Worm (Caenorhabditis elegans): Measurements from ENCODE around the gene dre-1.
A peak's percentile ranks its signal among the peaks of the same experiment; 100 is the strongest.

dre-1 gene

ce11 chrV:6559585-6559984, 13.3 kb upstream of the dre-1 start:
- TF ChIP-seq ztf-29 (GFP tag; IDR thresholded peaks at IDR 0.05) (0 out of 2 replicates have a peak, but pooled peaks have one; percentile 12), med-1 (GFP tag; optimal IDR thresholded peaks at IDR 0.05; ENCODE audit: insufficient read depth) (no peak), ref-1 (GFP tag; conservative IDR thresholded peaks at IDR 0.05) (no peak)

DNA sequence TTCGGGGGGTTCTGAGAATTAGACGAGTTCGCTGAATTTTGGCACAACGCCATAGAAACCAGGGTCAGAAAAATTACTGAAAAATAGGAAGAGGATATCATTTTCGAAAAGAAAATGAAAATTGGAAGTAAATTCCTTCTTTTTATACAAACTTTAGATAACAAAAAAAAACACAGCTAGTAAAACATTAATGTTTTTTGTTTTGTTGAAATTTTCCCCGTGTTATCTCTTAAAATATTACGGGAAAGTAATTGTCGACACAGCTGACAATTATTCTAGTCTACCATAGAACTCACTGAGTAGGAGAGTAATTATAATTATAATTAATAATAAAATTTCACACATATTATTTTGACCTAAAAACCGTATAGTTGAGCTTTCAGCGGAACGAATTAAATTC, 12.8 kb upstream of the dre-1 start, which contains the start of gene spp-26:
spp-26 (minus strand) TSS at position 101 of the 400 bp plus-strand sequence.
- TF ChIP-seq med-1 (GFP tag; optimal IDR thresholded peaks at IDR 0.05; ENCODE audit: insufficient read depth) (no peak), tab-1 (GFP tag; IDR thresholded peaks at IDR 0.05) (no peak), flt-1 (GFP tag; IDR thresholded peaks at IDR 0.05) (no peak), cog-1 (tag; optimal IDR thresholded peaks at IDR 0.05) (no peak), ztf-29 (GFP tag; IDR thresholded peaks at IDR 0.05) (no peak)

DNA sequence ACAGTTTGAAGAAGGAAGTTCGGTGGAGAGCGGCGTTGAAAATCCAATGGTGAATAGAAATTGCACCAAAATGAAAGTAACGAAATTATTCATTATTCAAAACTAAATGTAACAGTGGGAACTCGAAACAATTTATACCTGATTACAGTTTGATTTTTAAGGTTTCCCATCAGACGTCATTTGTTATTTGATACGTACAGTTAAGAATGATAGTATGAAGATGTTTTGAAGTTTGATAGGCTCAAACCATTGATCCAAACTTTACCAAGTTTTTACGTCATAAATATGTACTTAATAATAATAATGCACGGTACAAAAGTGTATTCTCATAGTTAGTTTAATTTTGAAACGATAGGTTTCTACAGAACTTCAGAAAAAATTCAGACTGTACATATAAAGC, 11.8 kb upstream of the dre-1 start, which contains the start of gene spp-20:
spp-20 (minus strand) TSS at position 101 of the 400 bp plus-strand sequence.
- TF ChIP-seq T22C8.4 (GFP tag; IDR thresholded peaks at IDR 0.05) (no peak), klf-2 (GFP tag; conservative IDR thresholded peaks at IDR 0.05) (no peak), flt-1 (GFP tag; IDR thresholded peaks at IDR 0.05) (no peak), ref-1 (GFP tag; conservative IDR thresholded peaks at IDR 0.05) (no peak), tab-1 (GFP tag; IDR thresholded peaks at IDR 0.05) (no peak), ztf-23 (GFP tag; IDR thresholded peaks at IDR 0.05) (no peak), cog-1 (tag; optimal IDR thresholded peaks at IDR 0.05) (no peak), ztf-29 (GFP tag; IDR thresholded peaks at IDR 0.05) (no peak), med-1 (GFP tag; optimal IDR thresholded peaks at IDR 0.05; ENCODE audit: insufficient read depth) (no peak)

DNA sequence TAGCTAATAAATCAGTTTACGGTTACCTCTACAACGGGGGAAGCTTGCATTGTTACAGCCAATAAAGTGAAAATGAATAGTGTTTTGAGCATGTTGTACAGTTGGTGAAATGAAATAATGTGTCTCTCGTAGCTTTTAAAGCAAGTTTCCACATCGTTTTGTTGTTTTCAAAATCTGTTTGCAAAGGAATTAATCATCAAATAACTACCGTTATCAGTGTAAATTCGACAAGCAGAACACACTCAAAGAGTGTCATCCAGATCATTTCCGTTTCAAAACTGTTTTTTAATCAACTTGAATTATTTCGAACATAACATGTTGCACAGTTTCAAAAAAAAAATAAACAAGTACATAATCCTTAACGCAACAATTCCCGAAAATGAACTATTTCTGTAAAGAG, 10.7 kb upstream of the dre-1 start, which contains the start of gene spp-27:
spp-27 (minus strand) TSS at position 101 of the 400 bp plus-strand sequence.
- TF ChIP-seq flt-1 (GFP tag; IDR thresholded peaks at IDR 0.05) (no peak), klf-2 (GFP tag; conservative IDR thresholded peaks at IDR 0.05) (no peak), ztf-23 (GFP tag; IDR thresholded peaks at IDR 0.05) (no peak), tab-1 (GFP tag; IDR thresholded peaks at IDR 0.05) (no peak), med-1 (GFP tag; optimal IDR thresholded peaks at IDR 0.05; ENCODE audit: insufficient read depth) (no peak), cog-1 (tag; optimal IDR thresholded peaks at IDR 0.05) (no peak), ztf-29 (GFP tag; IDR thresholded peaks at IDR 0.05) (no peak), T22C8.4 (GFP tag; IDR thresholded peaks at IDR 0.05) (no peak), ref-1 (GFP tag; conservative IDR thresholded peaks at IDR 0.05) (no peak)

- TF ChIP-seq cog-1 (tag; optimal IDR thresholded peaks at IDR 0.05) (no peak), ztf-29 (GFP tag; IDR thresholded peaks at IDR 0.05) (no peak), klf-2 (GFP tag; conservative IDR thresholded peaks at IDR 0.05) (no peak)
Observed at ce11 chrV:6554308-6554707, 8.0 kb upstream of the dre-1 start, which contains the start of gene K04A8.19. TSS of gene K04A8.19 (minus strand) at chrV:6554408.

- peak; percentile 51; the same call in 1 of the 2 replicates for TF ChIP-seq ref-1 (GFP tag; conservative IDR thresholded peaks at IDR 0.05)
- no peak for TF ChIP-seq ztf-29 (GFP tag; IDR thresholded peaks at IDR 0.05)
- TF ChIP-seq klf-2 (GFP tag; conservative IDR thresholded peaks at IDR 0.05), result no peak
- peak; percentile 60; the same call in 1 of the 2 replicates for TF ChIP-seq flt-1 (GFP tag; IDR thresholded peaks at IDR 0.05)
- TF ChIP-seq cog-1 (tag; optimal IDR thresholded peaks at IDR 0.05), result no peak
- TF ChIP-seq ztf-23 (GFP tag; IDR thresholded peaks at IDR 0.05), result no peak
- TF ChIP-seq tab-1 (GFP tag; IDR thresholded peaks at IDR 0.05), result 0 out of 2 replicates have a peak, but pooled peaks have one; percentile 57
- TF ChIP-seq T22C8.4 (GFP tag; IDR thresholded peaks at IDR 0.05), result no peak; the same call in 1 of the 2 replicates
Observed at ce11 chrV:6551707-6552390, 5.5 kb upstream of the dre-1 start, which contains the start of gene twk-10. TSS of gene twk-10 (plus strand) at chrV:6552340.

ce11 chrV:6549871-6550270, 3.6 kb upstream of the dre-1 start, which contains the start of gene lipl-4:
TSS of gene lipl-4 (plus strand) at chrV:6550171.
- TF ChIP-seq cog-1 (tag; optimal IDR thresholded peaks at IDR 0.05) (no peak), ref-1 (GFP tag; conservative IDR thresholded peaks at IDR 0.05) (no peak), T22C8.4 (GFP tag; IDR thresholded peaks at IDR 0.05) (no peak), flt-1 (GFP tag; IDR thresholded peaks at IDR 0.05) (no peak), ztf-29 (GFP tag; IDR thresholded peaks at IDR 0.05) (no peak), tab-1 (GFP tag; IDR thresholded peaks at IDR 0.05) (no peak), klf-2 (GFP tag; conservative IDR thresholded peaks at IDR 0.05) (no peak), ztf-23 (GFP tag; IDR thresholded peaks at IDR 0.05) (no peak), med-1 (GFP tag; optimal IDR thresholded peaks at IDR 0.05; ENCODE audit: insufficient read depth) (no peak)

DNA sequence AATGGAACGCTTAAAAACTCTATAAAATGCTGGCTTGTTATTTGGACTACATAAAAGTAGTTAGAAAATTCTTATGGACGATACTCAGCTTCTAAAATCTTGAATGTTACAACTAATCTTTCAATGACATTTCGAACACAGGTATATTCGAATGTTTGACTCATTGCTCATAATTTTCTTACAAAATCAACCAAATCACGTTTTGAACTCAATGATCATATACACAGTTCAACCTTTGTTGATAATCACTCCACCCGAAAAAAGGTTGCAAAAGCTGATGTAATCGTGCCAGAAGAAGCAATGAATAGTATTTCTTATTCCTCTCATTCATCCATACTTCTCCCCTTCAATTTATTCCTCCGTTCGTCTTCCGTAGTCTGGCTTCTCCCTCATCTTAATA, 2.8 kb upstream of the dre-1 start, which contains the start of gene K04A8.20:
K04A8.20 (plus strand) TSS at position 301 of the 400 bp plus-strand sequence.
- TF ChIP-seq T22C8.4 (GFP tag; IDR thresholded peaks at IDR 0.05) (no peak), ztf-23 (GFP tag; IDR thresholded peaks at IDR 0.05) (no peak), klf-2 (GFP tag; conservative IDR thresholded peaks at IDR 0.05) (no peak), ref-1 (GFP tag; conservative IDR thresholded peaks at IDR 0.05) (no peak), cog-1 (tag; optimal IDR thresholded peaks at IDR 0.05) (no peak), ztf-29 (GFP tag; IDR thresholded peaks at IDR 0.05) (no peak), flt-1 (GFP tag; IDR thresholded peaks at IDR 0.05) (no peak)

DNA sequence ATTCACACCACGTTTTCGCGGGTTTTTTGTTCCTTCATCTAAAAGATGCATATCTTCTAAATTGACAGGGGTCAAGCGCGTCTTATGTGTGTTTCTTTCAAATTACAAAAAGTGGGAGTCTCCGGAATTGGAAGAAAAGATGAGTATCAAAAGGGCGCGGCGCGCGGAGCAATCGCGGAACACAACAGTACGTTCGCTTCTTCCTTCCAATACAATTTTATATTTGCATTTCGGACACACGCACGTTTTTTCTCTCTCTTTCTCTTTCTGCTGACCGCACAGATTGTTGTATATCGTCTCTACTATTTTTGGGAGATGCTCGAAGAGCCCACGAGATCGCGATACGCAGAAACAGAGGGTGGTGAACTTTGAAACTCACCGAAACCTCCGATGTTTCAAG, 2.0 kb upstream of the dre-1 start:
- TF ChIP-seq klf-2 (GFP tag; conservative IDR thresholded peaks at IDR 0.05) (no peak), ztf-29 (GFP tag; IDR thresholded peaks at IDR 0.05) (no peak), med-1 (GFP tag; optimal IDR thresholded peaks at IDR 0.05; ENCODE audit: insufficient read depth) (no peak), T22C8.4 (GFP tag; IDR thresholded peaks at IDR 0.05) (no peak), ref-1 (GFP tag; conservative IDR thresholded peaks at IDR 0.05) (no peak), ztf-23 (GFP tag; IDR thresholded peaks at IDR 0.05) (no peak), tab-1 (GFP tag; IDR thresholded peaks at IDR 0.05) (no peak), cog-1 (tag; optimal IDR thresholded peaks at IDR 0.05) (no peak), flt-1 (GFP tag; IDR thresholded peaks at IDR 0.05) (no peak)

- TF ChIP-seq flt-1 (GFP tag; IDR thresholded peaks at IDR 0.05) (0 out of 2 replicates have a peak, but pooled peaks have one; percentile 6), cog-1 (tag; optimal IDR thresholded peaks at IDR 0.05) (no peak)
Observed at ce11 chrV:6544999-6545398, 1.3 kb downstream of the dre-1 start.

Measured in whole organism, midembryonic.